Fruit fly (Drosophila melanogaster) whole organism, embryonic: ENCODE results near the gene Jhbp7.

Source experiments
- Adf1 ChIP-seq: fragments of 200-800 bp; sonication (Bioruptor generic); IDR thresholded peaks from 2 replicates; pipeline ENCODE4 v1.3.6; 2022; ENCODE audit warnings: missing biosample characterization, missing genetic modification characterization
- B-H1 ChIP-seq: fragments of 200-800 bp; sonication (Bioruptor generic); IDR thresholded peaks from 3 replicates; pipeline ENCODE4 v1.3.6; 2022; ENCODE audit warnings: missing biosample characterization, missing genetic modification characterization
- CG10267 ChIP-seq: fragments of 200-800 bp; sonication (Bioruptor generic); optimal IDR thresholded peaks from 2 replicates; lab custom pipeline; 2018; ENCODE audit warnings: missing biosample characterization, mild to moderate bottlenecking, missing genetic modification characterization, moderate library complexity
- CG10321 ChIP-seq: fragments of 200-800 bp; sonication (Bioruptor generic); IDR thresholded peaks from 2 replicates; pipeline ENCODE4 v1.3.6; 2022; ENCODE audit warnings: missing biosample characterization, missing genetic modification characterization
- CG11398 ChIP-seq: fragments of 200-800 bp; sonication (Bioruptor generic); optimal IDR thresholded peaks from 2 replicates; lab custom pipeline; 2016; ENCODE audit warnings: missing biosample characterization, missing genetic modification characterization
- CG11504 ChIP-seq: fragments of 200-800 bp; sonication (Bioruptor generic); optimal IDR thresholded peaks from 3 replicates; lab custom pipeline; 2019; ENCODE audit warnings: missing biosample characterization, mild to moderate bottlenecking, missing genetic modification characterization, moderate library complexity
- CG11696 ChIP-seq: fragments of 200-800 bp; sonication (Bioruptor generic); IDR thresholded peaks from 2 replicates; pipeline ENCODE4 v1.3.6; 2022; ENCODE audit warnings: missing biosample characterization, missing genetic modification characterization
- CG12391 ChIP-seq: fragments of 200-800 bp; sonication (Bioruptor generic); optimal IDR thresholded peaks from 3 replicates; lab custom pipeline; 2018; ENCODE audit warnings: missing biosample characterization, mild to moderate bottlenecking, missing genetic modification characterization, moderate library complexity
- CG12744 ChIP-seq: fragments of 200-800 bp; sonication (Bioruptor generic); optimal IDR thresholded peaks from 2 replicates; lab custom pipeline; 2016; ENCODE audit warnings: missing biosample characterization, missing genetic modification characterization
- CG12942 ChIP-seq: fragments of 200-800 bp; sonication (Bioruptor generic); optimal IDR thresholded peaks from 3 replicates; lab custom pipeline; 2016; ENCODE audit warnings: missing biosample characterization, missing genetic modification characterization
- CG13424 ChIP-seq: fragments of 200-800 bp; sonication (Bioruptor generic); optimal IDR thresholded peaks from 2 replicates; lab custom pipeline; 2019; ENCODE audit warnings: missing biosample characterization, mild to moderate bottlenecking, missing genetic modification characterization, moderate library complexity
- CG13775 ChIP-seq: fragments of 200-800 bp; sonication (Bioruptor generic); optimal IDR thresholded peaks from 3 replicates; lab custom pipeline; 2017; ENCODE audit warnings: missing biosample characterization, mild to moderate bottlenecking, missing genetic modification characterization
- CG15601 ChIP-seq: fragments of 200-800 bp; sonication (Bioruptor generic); optimal IDR thresholded peaks from 3 replicates; lab custom pipeline; 2019; ENCODE audit warnings: missing biosample characterization, mild to moderate bottlenecking, missing genetic modification characterization, moderate library complexity
- CG17568 ChIP-seq: fragments of 200-800 bp; sonication (Bioruptor generic); optimal IDR thresholded peaks from 2 replicates; lab custom pipeline; 2018; ENCODE audit warnings: missing biosample characterization, mild to moderate bottlenecking, missing genetic modification characterization, moderate library complexity
- CG17802 ChIP-seq: fragments of 200-800 bp; sonication (Bioruptor generic); optimal IDR thresholded peaks from 2 replicates; lab custom pipeline; 2018; ENCODE audit warnings: missing biosample characterization, mild to moderate bottlenecking, missing genetic modification characterization, moderate library complexity
- CG18599 ChIP-seq: fragments of 200-800 bp; sonication (Bioruptor generic); optimal IDR thresholded peaks from 3 replicates; lab custom pipeline; 2017; ENCODE audit warnings: missing biosample characterization, missing genetic modification characterization, mild to moderate bottlenecking, moderate library complexity, missing genetic modification reagents
- CG18619 ChIP-seq: fragments of 200-800 bp; sonication (Bioruptor generic); optimal IDR thresholded peaks from 3 replicates; lab custom pipeline; 2017; ENCODE audit warnings: missing biosample characterization, mild to moderate bottlenecking, missing genetic modification characterization
- CG2889 ChIP-seq: fragments of 200-800 bp; sonication (Bioruptor generic); IDR thresholded peaks from 3 replicates; pipeline ENCODE4 v1.3.6; 2022; ENCODE audit warnings: missing biosample characterization, missing genetic modification characterization
- CG31365 ChIP-seq: fragments of 200-800 bp; sonication (Bioruptor generic); optimal IDR thresholded peaks from 2 replicates; lab custom pipeline; 2018; ENCODE audit warnings: missing biosample characterization, mild to moderate bottlenecking, missing genetic modification characterization
- CG6254 ChIP-seq: fragments of 200-800 bp; sonication (Bioruptor generic); optimal IDR thresholded peaks from 3 replicates; lab custom pipeline; 2017; ENCODE audit warnings: mild to moderate bottlenecking, missing biosample characterization, missing genetic modification reagents, missing genetic modification characterization
- CG7372 ChIP-seq: fragments of 200-800 bp; sonication (Bioruptor generic); IDR thresholded peaks from 2 replicates; pipeline ENCODE4 v1.3.6; 2022; ENCODE audit warnings: missing biosample characterization, missing genetic modification characterization
- CG7928 ChIP-seq: fragments of 200-800 bp; sonication (Bioruptor generic); optimal IDR thresholded peaks from 2 replicates; lab custom pipeline; 2017; ENCODE audit warnings: missing biosample characterization, mild to moderate bottlenecking, missing genetic modification characterization
- CG8281 ChIP-seq: fragments of 200-800 bp; sonication (Bioruptor generic); optimal IDR thresholded peaks from 2 replicates; lab custom pipeline; 2018; ENCODE audit warnings: missing biosample characterization, mild to moderate bottlenecking, missing genetic modification characterization, moderate library complexity
- Sry-δ ChIP-seq: fragments of 200-800 bp; sonication (Bioruptor generic); optimal IDR thresholded peaks from 2 replicates; lab custom pipeline; 2016; ENCODE audit warnings: missing biosample characterization, missing genetic modification characterization
- Ssrp ChIP-seq: fragments of 200-800 bp; sonication (Bioruptor generic); optimal IDR thresholded peaks from 2 replicates; lab custom pipeline; 2018; ENCODE audit warnings: missing biosample characterization, mild to moderate bottlenecking, missing genetic modification characterization, moderate library complexity
- TFAM ChIP-seq: fragments of 200-800 bp; sonication (Bioruptor generic); optimal IDR thresholded peaks from 2 replicates; lab custom pipeline; 2017; ENCODE audit warnings: missing biosample characterization, missing genetic modification characterization, inconsistent platforms
- Tbp ChIP-seq: fragments of >200 bp; optimal IDR thresholded peaks from 2 replicates; lab custom pipeline; 2018; ENCODE audit warnings: missing biosample characterization, missing genetic modification characterization
- abd-A ChIP-seq: fragments of 200-800 bp; sonication (Bioruptor generic); optimal IDR thresholded peaks from 3 replicates; lab custom pipeline; 2019; ENCODE audit warnings: missing biosample characterization, mild to moderate bottlenecking, missing genetic modification characterization, moderate library complexity
- ato ChIP-seq: fragments of 200-800 bp; sonication (Bioruptor generic); IDR thresholded peaks from 2 replicates; pipeline ENCODE4 v1.3.6; 2022; ENCODE audit warnings: missing biosample characterization, missing genetic modification characterization; ENCODE audit not compliant: partially characterized antibody
- ems ChIP-seq: fragments of 200-800 bp; sonication (Bioruptor generic); optimal IDR thresholded peaks from 3 replicates; lab custom pipeline; 2016; ENCODE audit warnings: missing biosample characterization, missing genetic modification characterization
- fd102C ChIP-seq: fragments of 200-800 bp; sonication (Bioruptor generic); optimal IDR thresholded peaks from 2 replicates; lab custom pipeline; 2018; ENCODE audit warnings: missing biosample characterization, mild to moderate bottlenecking, missing genetic modification characterization, moderate library complexity
- gem ChIP-seq: fragments of 200-800 bp; sonication (Bioruptor generic); optimal IDR thresholded peaks from 2 replicates; lab custom pipeline; 2019; ENCODE audit warnings: missing biosample characterization, mild to moderate bottlenecking, missing genetic modification characterization, moderate library complexity
- grn ChIP-seq: fragments of 200-800 bp; sonication (Bioruptor generic); optimal IDR thresholded peaks from 3 replicates; lab custom pipeline; 2017; ENCODE audit warnings: missing biosample characterization, missing genetic modification characterization
- insv ChIP-seq, 2 experiments: fragments of 200-800 bp; sonication (Bioruptor generic); optimal IDR thresholded peaks; 3 replicates each; lab custom pipeline; 2016 to 2018; ENCODE audit warnings: missing biosample characterization in 2 of 2, missing genetic modification characterization in 2 of 2
- jigr1 ChIP-seq: fragments of 200-800 bp; sonication (Bioruptor generic); IDR thresholded peaks from 3 replicates; pipeline ENCODE4 v1.3.6; 2022; ENCODE audit warnings: missing biosample characterization, missing genetic modification characterization
- jumu ChIP-seq: fragments of 200-800 bp; sonication (Bioruptor generic); optimal IDR thresholded peaks from 3 replicates; lab custom pipeline; 2016; ENCODE audit warnings: missing biosample characterization, missing genetic modification characterization
- knrl ChIP-seq: fragments of 200-800 bp; sonication (Bioruptor generic); IDR thresholded peaks from 3 replicates; pipeline ENCODE4 v1.3.6; 2022; ENCODE audit warnings: missing biosample characterization, missing genetic modification characterization; ENCODE audit not compliant: partially characterized antibody
- nerfin-1 ChIP-seq: fragments of 200-800 bp; sonication (Bioruptor generic); optimal IDR thresholded peaks from 3 replicates; lab custom pipeline; 2019; ENCODE audit warnings: missing biosample characterization, mild to moderate bottlenecking, missing genetic modification characterization, moderate library complexity
- onecut ChIP-seq: fragments of 200-800 bp; sonication (Bioruptor generic); IDR thresholded peaks from 2 replicates; pipeline ENCODE4 v1.3.6; 2022; ENCODE audit warnings: missing biosample characterization, missing genetic modification characterization
- p53 ChIP-seq: fragments of 200-800 bp; sonication (Bioruptor generic); optimal IDR thresholded peaks from 2 replicates; lab custom pipeline; 2016; ENCODE audit warnings: missing biosample characterization, missing genetic modification characterization
- pho ChIP-seq: fragments of 200-800 bp; sonication (Bioruptor generic); optimal IDR thresholded peaks from 2 replicates; lab custom pipeline; 2016; ENCODE audit warnings: missing biosample characterization, missing genetic modification characterization
- ro ChIP-seq: fragments of 200-800 bp; sonication (Bioruptor generic); IDR thresholded peaks from 2 replicates; pipeline ENCODE4 v1.3.6; 2022; ENCODE audit warnings: missing biosample characterization, missing genetic modification characterization
- row ChIP-seq: fragments of 200-800 bp; sonication (Bioruptor generic); IDR thresholded peaks from 3 replicates; pipeline ENCODE4 v1.3.6; 2022; ENCODE audit warnings: missing biosample characterization, missing genetic modification characterization
- sim ChIP-seq: fragments of 200-800 bp; sonication (Bioruptor generic); IDR thresholded peaks from 2 replicates; pipeline ENCODE4 v1.3.6; 2022; ENCODE audit warnings: missing biosample characterization, missing genetic modification characterization
- sug ChIP-seq: fragments of 200-800 bp; optimal IDR thresholded peaks from 2 replicates; lab custom pipeline; 2019; ENCODE audit warnings: missing biosample characterization, mild to moderate bottlenecking, missing genetic modification characterization, moderate library complexity
- tap ChIP-seq: fragments of 200-800 bp; optimal IDR thresholded peaks from 3 replicates; lab custom pipeline; 2019; ENCODE audit warnings: missing biosample characterization, mild to moderate bottlenecking, missing genetic modification characterization, moderate library complexity
- tna ChIP-seq: fragments of 200-800 bp; sonication (Bioruptor generic); IDR thresholded peaks from 2 replicates; pipeline ENCODE4 v1.3.6; 2022; ENCODE audit warnings: missing biosample characterization, missing genetic modification characterization; ENCODE audit not compliant: partially characterized antibody
- vfl ChIP-seq: fragments of 200-800 bp; sonication (Bioruptor generic); optimal IDR thresholded peaks from 2 replicates; lab custom pipeline; 2016; ENCODE audit warnings: missing biosample characterization, missing genetic modification characterization
- wek ChIP-seq: fragments of 200-800 bp; sonication (Bioruptor generic); optimal IDR thresholded peaks from 3 replicates; lab custom pipeline; 2018; ENCODE audit warnings: missing biosample characterization, mild to moderate bottlenecking, missing genetic modification characterization, moderate library complexity
- wor ChIP-seq: fragments of 200-800 bp; sonication (Bioruptor generic); IDR thresholded peaks from 2 replicates; pipeline ENCODE4 v1.3.6; 2022; ENCODE audit warnings: missing biosample characterization, missing genetic modification characterization

Jhbp7 gene

DNA sequence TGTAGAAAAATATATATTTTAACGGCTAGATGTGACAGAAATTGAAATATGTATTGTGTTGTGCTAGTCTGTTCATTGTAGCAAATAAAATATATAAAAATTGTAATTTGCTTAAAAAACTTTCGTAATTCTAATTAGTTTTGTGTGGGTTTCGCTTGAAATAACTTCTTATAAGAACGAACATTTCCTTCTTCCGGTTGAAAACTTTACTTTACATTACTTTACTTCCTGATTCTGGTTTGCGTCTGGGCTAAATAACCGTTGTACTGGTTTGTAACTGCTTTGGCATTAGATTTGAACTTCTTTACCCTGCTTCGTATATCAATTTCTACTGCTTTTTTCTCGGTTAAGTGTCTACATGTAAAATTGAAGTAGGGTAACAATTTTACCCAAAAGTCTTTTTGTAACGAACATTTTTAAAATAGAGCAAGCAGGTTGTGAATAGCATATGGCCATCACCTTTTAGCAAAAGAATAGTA, 43.6 kb upstream of the Jhbp7 start, which contains the start of gene lobo (continued):
- TF ChIP-seq fd102C (GFP tag; lab: Kevin White, UChicago) = no peak
- TF ChIP-seq CG18599 (GFP tag; lab: Kevin White, UChicago) = no peak
- TF ChIP-seq jigr1 (GFP tag; lab: Robert Waterston, UW) = no peak
- peak; percentile 48 for TF ChIP-seq Adf1 (GFP tag; lab: Robert Waterston, UW)
- peak; percentile 47 for TF ChIP-seq Sry-δ (GFP tag; lab: Kevin White, UChicago)
- TF ChIP-seq vfl (GFP tag; lab: Kevin White, UChicago) = no peak
- peak; percentile 61 for TF ChIP-seq CG7372 (GFP tag; lab: Robert Waterston, UW)
- TF ChIP-seq abd-A (tag; lab: Kevin White, UChicago) = peak; percentile 10
- TF ChIP-seq TFAM (GFP tag; lab: Kevin White, UChicago) = no peak
- no peak for TF ChIP-seq sim (GFP tag; lab: Robert Waterston, UW)
- TF ChIP-seq CG6254 (GFP tag; lab: Kevin White, UChicago) = no peak
- peak; percentile 34 for TF ChIP-seq CG17802
- peak; percentile 73; the same call in 1 of the 3 replicates for TF ChIP-seq knrl (GFP tag; lab: Robert Waterston, UW)
- TF ChIP-seq gem = no peak
- TF ChIP-seq CG12744 = peak; percentile 77
- TF ChIP-seq CG7928 = peak; percentile 26
- TF ChIP-seq CG2889 (GFP tag; lab: Robert Waterston, UW) = no peak
- peak; percentile 74 for TF ChIP-seq CG15601
- TF ChIP-seq insv (GFP tag; optimal IDR thresholded peaks at IDR 0.05; lab: Kevin White, UChicago) = peak; percentile 90 to 99
- peak; percentile 67 for TF ChIP-seq CG13424 (tag; lab: Kevin White, UChicago)
- TF ChIP-seq CG10321 (GFP tag; lab: Robert Waterston, UW) = peak; percentile 44; the same call in 1 of the 2 replicates
- TF ChIP-seq CG11696 (GFP tag; lab: Robert Waterston, UW) = peak; percentile 17; the same call in 1 of the 2 replicates
- no peak for TF ChIP-seq ato (GFP tag; lab: Robert Waterston, UW)
- TF ChIP-seq ro = no peak
- no peak for TF ChIP-seq tna (GFP tag; lab: Robert Waterston, UW)
- TF ChIP-seq onecut (GFP tag; lab: Robert Waterston, UW) = no peak
- peak; percentile 77 for TF ChIP-seq CG13775 (GFP tag; lab: Kevin White, UChicago)
- peak; percentile 60 for TF ChIP-seq CG11398
- peak; percentile 98 for TF ChIP-seq CG31365
- peak; percentile 31 for TF ChIP-seq p53 (GFP tag; lab: Kevin White, UChicago)
- TF ChIP-seq wek = peak; percentile 18
- TF ChIP-seq CG18619 (GFP tag; lab: Kevin White, UChicago) = peak; percentile 75
- TF ChIP-seq grn (GFP tag; lab: Kevin White, UChicago) = peak; percentile 53
- no peak for TF ChIP-seq CG17568 (GFP tag; lab: Kevin White, UChicago)
- no peak for TF ChIP-seq CG8281
- no peak for TF ChIP-seq tap
- TF ChIP-seq CG12391 = peak; percentile 77
- TF ChIP-seq CG11504 = peak; percentile 60
- peak; percentile 64 for TF ChIP-seq pho (GFP tag; lab: Kevin White, UChicago)
- TF ChIP-seq CG12942 (GFP tag; lab: Kevin White, UChicago) = no peak
- peak; percentile 68 for TF ChIP-seq sug (tag; lab: Kevin White, UChicago)
- TF ChIP-seq row (GFP tag; lab: Robert Waterston, UW) = peak; percentile 56
- peak; percentile 58 for TF ChIP-seq CG10267 (tag; lab: Kevin White, UChicago)
- TF ChIP-seq wor (GFP tag; lab: Robert Waterston, UW) = 0 out of 2 replicates have a peak, but pooled peaks have one; percentile 21
- TF ChIP-seq ems (GFP tag; lab: Kevin White, UChicago) = peak; percentile 26
- TF ChIP-seq Ssrp (tag; lab: Kevin White, UChicago) = peak; percentile 48
- TF ChIP-seq Tbp (GFP tag; lab: Kevin White, UChicago) = no peak
- peak; percentile 65 for TF ChIP-seq nerfin-1 (tag; lab: Kevin White, UChicago)
- TF ChIP-seq B-H1 (GFP tag; lab: Robert Waterston, UW) = no peak; the same call in 2 of the 3 replicates
- no peak for TF ChIP-seq jumu (GFP tag; lab: Kevin White, UChicago)
